Fruit fly (Drosophila melanogaster) whole organism, embryonic: ENCODE results near the gene CG6015.

ENCODE experiments used
- CG10565 ChIP-seq: fragments of 200-800 bp; sonication (Bioruptor generic); optimal IDR thresholded peaks from 3 replicates; lab custom pipeline; 2016; ENCODE audit warnings: missing biosample characterization, mild to moderate bottlenecking, missing genetic modification characterization
- CG10979 ChIP-seq: fragments of 200-800 bp; sonication (Bioruptor generic); optimal IDR thresholded peaks from 2 replicates; lab custom pipeline; 2018; ENCODE audit warnings: missing biosample characterization, mild to moderate bottlenecking, missing genetic modification characterization, moderate library complexity
- CG11247 ChIP-seq: fragments of 200-800 bp; sonication (Bioruptor generic); IDR thresholded peaks from 2 replicates; pipeline ENCODE4 v1.3.6; 2022; ENCODE audit warnings: missing biosample characterization, missing genetic modification characterization
- CG11398 ChIP-seq: fragments of 200-800 bp; sonication (Bioruptor generic); optimal IDR thresholded peaks from 2 replicates; lab custom pipeline; 2016; ENCODE audit warnings: missing biosample characterization, missing genetic modification characterization
- CG11456 ChIP-seq: fragments of 200-800 bp; sonication (Bioruptor generic); IDR thresholded peaks from 3 replicates; pipeline ENCODE4 v1.3.6; 2022; ENCODE audit warnings: missing biosample characterization, missing genetic modification characterization
- CG12071 ChIP-seq: fragments of 200-800 bp; sonication (Bioruptor generic); optimal IDR thresholded peaks from 3 replicates; lab custom pipeline; 2018; ENCODE audit warnings: missing biosample characterization, mild to moderate bottlenecking, missing genetic modification characterization
- CG1233 ChIP-seq: fragments of 200-800 bp; sonication (Bioruptor generic); optimal IDR thresholded peaks from 4 replicates; lab custom pipeline; 2018; ENCODE audit warnings: missing biosample characterization, mild to moderate bottlenecking, missing genetic modification characterization
- CG14014 ChIP-seq: fragments of 200-800 bp; sonication (Bioruptor generic); IDR thresholded peaks from 2 replicates; pipeline ENCODE4 v1.3.6; 2022; ENCODE audit warnings: missing biosample characterization, missing genetic modification characterization
- CG1602 ChIP-seq: fragments of 200-800 bp; sonication (Bioruptor generic); optimal IDR thresholded peaks from 3 replicates; lab custom pipeline; 2016; ENCODE audit warnings: missing biosample characterization, missing genetic modification characterization
- CG17385 ChIP-seq: fragments of 200-800 bp; sonication (Bioruptor generic); optimal IDR thresholded peaks from 3 replicates; lab custom pipeline; 2018; ENCODE audit warnings: missing biosample characterization, mild to moderate bottlenecking, missing genetic modification characterization
- CG18011 ChIP-seq: fragments of 200-800 bp; sonication (Bioruptor generic); optimal IDR thresholded peaks from 2 replicates; lab custom pipeline; 2017; ENCODE audit warnings: missing biosample characterization, missing genetic modification characterization, mild to moderate bottlenecking, moderate library complexity, missing genotype
- CG31365 ChIP-seq: fragments of 200-800 bp; sonication (Bioruptor generic); optimal IDR thresholded peaks from 2 replicates; lab custom pipeline; 2018; ENCODE audit warnings: missing biosample characterization, mild to moderate bottlenecking, missing genetic modification characterization
- CG31441 ChIP-seq: fragments of 200-800 bp; sonication (Bioruptor generic); IDR thresholded peaks from 2 replicates; pipeline ENCODE4 v1.3.6; 2022; ENCODE audit warnings: missing biosample characterization, missing genetic modification characterization
- CG33557 ChIP-seq: fragments of 200-800 bp; sonication (Bioruptor generic); optimal IDR thresholded peaks from 2 replicates; lab custom pipeline; 2019; ENCODE audit warnings: missing biosample characterization, mild to moderate bottlenecking, missing genetic modification characterization, moderate library complexity
- CG3838 ChIP-seq: fragments of 200-800 bp; sonication (Bioruptor generic); optimal IDR thresholded peaks from 3 replicates; lab custom pipeline; 2016; ENCODE audit warnings: missing biosample characterization, missing genetic modification characterization
- CG4404 ChIP-seq: fragments of 200-800 bp; sonication (Bioruptor generic); IDR thresholded peaks from 2 replicates; pipeline ENCODE4 v1.3.6; 2022; ENCODE audit warnings: missing biosample characterization, missing genetic modification characterization
- CG4820 ChIP-seq: fragments of 200-800 bp; sonication (Bioruptor generic); optimal IDR thresholded peaks from 3 replicates; lab custom pipeline; 2016; ENCODE audit warnings: missing biosample characterization, missing genetic modification characterization
- CG5245 ChIP-seq: fragments of 200-800 bp; sonication (Bioruptor generic); optimal IDR thresholded peaks from 3 replicates; lab custom pipeline; 2016; ENCODE audit warnings: missing biosample characterization, missing genetic modification characterization
- CG6791 ChIP-seq: fragments of 200-800 bp; sonication (Bioruptor generic); IDR thresholded peaks from 3 replicates; pipeline ENCODE4 v1.3.6; 2022; ENCODE audit warnings: missing biosample characterization, missing genetic modification characterization; ENCODE audit not compliant: partially characterized antibody
- CG7786 ChIP-seq: fragments of 200-800 bp; sonication (Bioruptor generic); optimal IDR thresholded peaks from 2 replicates; lab custom pipeline; 2016; ENCODE audit warnings: missing biosample characterization, missing genetic modification characterization
- CG8089 ChIP-seq: fragments of 200-800 bp; sonication (Bioruptor generic); optimal IDR thresholded peaks from 3 replicates; lab custom pipeline; 2016; ENCODE audit warnings: missing biosample characterization, missing genetic modification characterization
- CG9437 ChIP-seq: fragments of 200-800 bp; sonication (Bioruptor generic); optimal IDR thresholded peaks from 2 replicates; lab custom pipeline; 2018; ENCODE audit warnings: missing biosample characterization, mild to moderate bottlenecking, missing genetic modification characterization
- Deaf1 ChIP-seq: fragments of 200-800 bp; optimal IDR thresholded peaks from 3 replicates; lab custom pipeline; 2019; ENCODE audit warnings: missing biosample characterization, mild to moderate bottlenecking, missing genetic modification characterization, moderate library complexity
- E2f1 ChIP-seq: fragments of 200-800 bp; sonication (Bioruptor generic); IDR thresholded peaks from 2 replicates; pipeline ENCODE4 v1.3.6; 2022; ENCODE audit warnings: missing biosample characterization, missing genetic modification characterization
- Lhr ChIP-seq: fragments of 200-800 bp; sonication (Bioruptor generic); optimal IDR thresholded peaks from 3 replicates; lab custom pipeline; 2017; ENCODE audit warnings: mild to moderate bottlenecking, missing biosample characterization, missing genetic modification reagents, missing genetic modification characterization
- Lim3 ChIP-seq: fragments of 200-800 bp; sonication (Bioruptor generic); IDR thresholded peaks from 2 replicates; pipeline ENCODE4 v1.3.6; 2022; ENCODE audit warnings: missing biosample characterization, missing genetic modification characterization
- Mad ChIP-seq: fragments of 200-800 bp; sonication (Bioruptor generic); optimal IDR thresholded peaks from 2 replicates; lab custom pipeline; 2016; ENCODE audit warnings: missing biosample characterization, missing genetic modification characterization
- NK7.1 ChIP-seq: fragments of 200-800 bp; sonication (Bioruptor generic); optimal IDR thresholded peaks from 3 replicates; lab custom pipeline; 2016; ENCODE audit warnings: missing biosample characterization, missing genetic modification characterization
- Rfx ChIP-seq: fragments of 200-800 bp; sonication (Bioruptor generic); IDR thresholded peaks from 2 replicates; pipeline ENCODE4 v1.3.6; 2022; ENCODE audit warnings: missing biosample characterization, missing genetic modification characterization
- Ssrp ChIP-seq: fragments of 200-800 bp; sonication (Bioruptor generic); optimal IDR thresholded peaks from 2 replicates; lab custom pipeline; 2018; ENCODE audit warnings: missing biosample characterization, mild to moderate bottlenecking, missing genetic modification characterization, moderate library complexity
- Xbp1 ChIP-seq: fragments of 200-800 bp; sonication (Bioruptor generic); optimal IDR thresholded peaks from 3 replicates; lab custom pipeline; 2016; ENCODE audit warnings: missing biosample characterization, mild to moderate bottlenecking, missing genetic modification characterization
- ap ChIP-seq: fragments of 200-800 bp; sonication (Bioruptor generic); IDR thresholded peaks from 2 replicates; pipeline ENCODE4 v1.3.6; 2022; ENCODE audit warnings: missing biosample characterization, missing genetic modification characterization
- bbx ChIP-seq: fragments of 200-800 bp; sonication (Bioruptor generic); IDR thresholded peaks from 2 replicates; pipeline ENCODE4 v1.3.6; 2022; ENCODE audit warnings: missing biosample characterization, missing genetic modification characterization; ENCODE audit not compliant: partially characterized antibody
- bigmax ChIP-seq: fragments of 200-800 bp; sonication (Bioruptor generic); optimal IDR thresholded peaks from 2 replicates; lab custom pipeline; 2018; ENCODE audit warnings: missing biosample characterization, mild to moderate bottlenecking, missing genetic modification characterization
- cas ChIP-seq: fragments of 200-800 bp; sonication (Bioruptor generic); IDR thresholded peaks from 2 replicates; pipeline ENCODE4 v1.3.6; 2022; ENCODE audit warnings: missing biosample characterization, missing genetic modification characterization
- chm ChIP-seq: fragments of 200-800 bp; sonication (Bioruptor generic); IDR thresholded peaks from 2 replicates; pipeline ENCODE4 v1.3.6; 2022; ENCODE audit warnings: missing biosample characterization, missing genetic modification characterization
- hbn ChIP-seq: fragments of 200-800 bp; sonication (Bioruptor generic); IDR thresholded peaks from 2 replicates; pipeline ENCODE4 v1.3.6; 2022; ENCODE audit warnings: missing biosample characterization, missing genetic modification characterization; ENCODE audit not compliant: partially characterized antibody
- kah ChIP-seq: fragments of 200-800 bp; sonication (Bioruptor generic); optimal IDR thresholded peaks from 2 replicates; lab custom pipeline; 2018; ENCODE audit warnings: missing biosample characterization, mild to moderate bottlenecking, missing genetic modification characterization
- lab ChIP-seq: fragments of 200-800 bp; sonication (Bioruptor generic); optimal IDR thresholded peaks from 3 replicates; lab custom pipeline; 2017; ENCODE audit warnings: missing biosample characterization, missing genetic modification characterization, mild to moderate bottlenecking, moderate library complexity, missing genetic modification reagents
- lola ChIP-seq, 3 experiments: fragments of >200 bp in 2 of 3; fragments of 200-800 bp in 1 of 3; sonication (Bioruptor generic) in 1 of 3; optimal IDR thresholded peaks; 2 replicates each; lab custom pipeline; 2017 to 2019; ENCODE audit warnings: missing biosample characterization in 3 of 3, missing genetic modification characterization in 3 of 3, mild to moderate bottlenecking in 1 of 3, moderate library complexity in 1 of 3
- maf-S ChIP-seq: fragments of 200-800 bp; sonication (Bioruptor generic); optimal IDR thresholded peaks from 2 replicates; lab custom pipeline; 2016; ENCODE audit warnings: missing biosample characterization, missing genetic modification characterization
- mld ChIP-seq: fragments of 200-800 bp; sonication (Bioruptor generic); IDR thresholded peaks from 3 replicates; pipeline ENCODE4 v1.3.6; 2022; ENCODE audit warnings: missing biosample characterization, missing genetic modification characterization; ENCODE audit not compliant: partially characterized antibody
- nom ChIP-seq: fragments of 200-800 bp; sonication (Bioruptor generic); optimal IDR thresholded peaks from 2 replicates; lab custom pipeline; 2017; ENCODE audit warnings: missing biosample characterization, missing genetic modification characterization, mild to moderate bottlenecking, moderate library complexity, missing genetic modification reagents
- peb ChIP-seq: fragments of 200-800 bp; sonication (Bioruptor generic); IDR thresholded peaks from 2 replicates; pipeline ENCODE4 v1.3.6; 2022; ENCODE audit warnings: missing biosample characterization, missing genetic modification characterization
- pzg ChIP-seq: fragments of 200-800 bp; sonication (Bioruptor generic); optimal IDR thresholded peaks from 3 replicates; lab custom pipeline; 2018; ENCODE audit warnings: missing biosample characterization, mild to moderate bottlenecking, missing genetic modification characterization, moderate library complexity
- so ChIP-seq: fragments of 200-800 bp; sonication (Bioruptor generic); IDR thresholded peaks from 3 replicates; pipeline ENCODE4 v1.3.6; 2022; ENCODE audit warnings: missing biosample characterization, missing genetic modification characterization
- ssp ChIP-seq: fragments of 200-800 bp; sonication (Bioruptor generic); IDR thresholded peaks from 2 replicates; pipeline ENCODE4 v1.3.6; 2022; ENCODE audit warnings: missing biosample characterization, missing genetic modification characterization
- zf30C ChIP-seq: fragments of 200-800 bp; sonication (Bioruptor generic); optimal IDR thresholded peaks from 3 replicates; lab custom pipeline; 2018; ENCODE audit warnings: missing biosample characterization, mild to moderate bottlenecking, missing genetic modification characterization

Gene CG6015

DNA sequence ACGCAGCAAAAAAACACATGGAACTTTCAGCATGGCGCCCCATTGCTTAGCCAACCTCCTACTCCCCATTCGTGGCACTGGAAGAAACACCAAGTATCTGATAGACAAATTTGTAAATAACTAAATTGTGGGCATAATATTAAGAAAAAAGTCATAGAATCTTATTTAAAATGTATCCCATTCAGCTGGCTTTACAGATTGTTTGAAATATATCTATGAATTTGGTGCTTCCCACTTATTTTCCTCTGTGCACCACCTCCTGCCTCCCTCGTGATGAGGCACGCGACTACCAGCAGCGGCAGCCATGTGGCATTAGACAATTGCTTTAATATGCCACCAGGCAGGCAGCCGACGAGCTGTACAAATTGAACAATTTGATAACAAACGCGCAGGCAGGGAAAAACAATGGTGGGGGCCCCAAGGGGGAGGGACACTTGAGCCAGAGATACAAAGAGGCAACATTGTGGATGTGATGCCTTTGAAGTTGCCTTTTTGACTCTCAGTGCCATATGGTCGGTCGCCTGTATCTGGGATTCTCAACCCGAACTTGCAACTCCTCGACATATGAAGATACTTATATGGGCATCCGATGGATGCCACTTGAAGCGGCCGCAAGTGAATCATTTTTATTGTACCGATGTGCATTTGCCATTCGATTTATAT, 15.2 kb upstream of the CG6015 start (continued):
- peak; percentile 79 for TF ChIP-seq CG10979
- no peak for TF ChIP-seq hbn (GFP tag; lab: Robert Waterston, UW)
- TF ChIP-seq CG33557 = no peak
- peak; percentile 47 for TF ChIP-seq CG3838 (GFP tag; lab: Kevin White, UChicago)
- peak; percentile 80 for TF ChIP-seq CG12071 (GFP tag; lab: Kevin White, UChicago)
- TF ChIP-seq maf-S (GFP tag; lab: Kevin White, UChicago) = peak; percentile 77
- peak; percentile 72 for TF ChIP-seq CG11456 (GFP tag; lab: Robert Waterston, UW)
- peak; percentile 72 for TF ChIP-seq CG14014 (GFP tag; lab: Robert Waterston, UW)
- TF ChIP-seq bigmax (GFP tag; lab: Kevin White, UChicago) = no peak
- TF ChIP-seq lola (GFP tag; optimal IDR thresholded peaks at IDR 0.05; lab: Kevin White, UChicago) = peak in 1 of 3 experiments; percentile 58
- TF ChIP-seq CG31365 (tag; lab: Kevin White, UChicago) = peak; percentile 49
- TF ChIP-seq CG6791 (GFP tag; lab: Robert Waterston, UW) = no peak
- TF ChIP-seq ssp (GFP tag; lab: Robert Waterston, UW) = no peak; the same call in 1 of the 2 replicates
- TF ChIP-seq CG4820 (GFP tag; lab: Kevin White, UChicago) = peak; percentile 63
- TF ChIP-seq peb = peak; percentile 55; the same call in 1 of the 2 replicates
- TF ChIP-seq E2f1 (GFP tag; lab: Robert Waterston, UW) = peak; percentile 82
- peak; percentile 37; the same call in 1 of the 2 replicates for TF ChIP-seq cas
- TF ChIP-seq CG8089 (GFP tag; lab: Kevin White, UChicago) = peak; percentile 53
- peak; percentile 71 for TF ChIP-seq CG31441 (GFP tag; lab: Robert Waterston, UW)
- peak; percentile 59; the same call in 1 of the 2 replicates for TF ChIP-seq ap (GFP tag; lab: Robert Waterston, UW)
- peak; percentile 55 for TF ChIP-seq CG4404
- peak; percentile 14 for TF ChIP-seq Lhr
- peak; percentile 62 for TF ChIP-seq CG9437 (GFP tag; lab: Kevin White, UChicago)
- peak; percentile 71 for TF ChIP-seq Ssrp (tag; lab: Kevin White, UChicago)
- TF ChIP-seq CG10565 = peak; percentile 2
- TF ChIP-seq kah = peak; percentile 68
- peak; percentile 51 for TF ChIP-seq CG18011
- peak; percentile 52 for TF ChIP-seq Mad (GFP tag; lab: Kevin White, UChicago)
- TF ChIP-seq zf30C (GFP tag; lab: Kevin White, UChicago) = peak; percentile 75
- TF ChIP-seq mld (GFP tag; lab: Robert Waterston, UW) = no peak
- TF ChIP-seq nom (GFP tag; lab: Kevin White, UChicago) = no peak
- peak; percentile 62 for TF ChIP-seq CG5245 (GFP tag; lab: Kevin White, UChicago)
- peak; percentile 73 for TF ChIP-seq CG7786 (GFP tag; lab: Kevin White, UChicago)
- TF ChIP-seq Xbp1 (GFP tag; lab: Kevin White, UChicago) = peak; percentile 82
- TF ChIP-seq bbx (GFP tag; lab: Robert Waterston, UW) = no peak
- TF ChIP-seq Rfx (GFP tag; lab: Robert Waterston, UW) = peak; percentile 89
- peak; percentile 64 for TF ChIP-seq NK7.1 (GFP tag; lab: Kevin White, UChicago)
- peak; percentile 82 for TF ChIP-seq so (GFP tag; lab: Robert Waterston, UW)
- peak; percentile 92 for TF ChIP-seq lab (GFP tag; lab: Kevin White, UChicago)
- TF ChIP-seq pzg = no peak
- 0 out of 2 replicates have a peak, but pooled peaks have one; percentile 27 for TF ChIP-seq Lim3 (GFP tag; lab: Robert Waterston, UW)
- peak; percentile 66 for TF ChIP-seq CG11247 (GFP tag; lab: Robert Waterston, UW)
- peak; percentile 88 for TF ChIP-seq chm
- peak; percentile 55 for TF ChIP-seq Deaf1
- peak; percentile 79 for TF ChIP-seq CG17385
- peak; percentile 74 for TF ChIP-seq CG1233 (GFP tag; lab: Kevin White, UChicago)
- peak; percentile 67 for TF ChIP-seq CG1602
- TF ChIP-seq CG11398 (GFP tag; lab: Kevin White, UChicago) = peak; percentile 64
